Worm (Caenorhabditis elegans): ENCODE data around the gene dpy-31.

The dpy-31 gene

DNA sequence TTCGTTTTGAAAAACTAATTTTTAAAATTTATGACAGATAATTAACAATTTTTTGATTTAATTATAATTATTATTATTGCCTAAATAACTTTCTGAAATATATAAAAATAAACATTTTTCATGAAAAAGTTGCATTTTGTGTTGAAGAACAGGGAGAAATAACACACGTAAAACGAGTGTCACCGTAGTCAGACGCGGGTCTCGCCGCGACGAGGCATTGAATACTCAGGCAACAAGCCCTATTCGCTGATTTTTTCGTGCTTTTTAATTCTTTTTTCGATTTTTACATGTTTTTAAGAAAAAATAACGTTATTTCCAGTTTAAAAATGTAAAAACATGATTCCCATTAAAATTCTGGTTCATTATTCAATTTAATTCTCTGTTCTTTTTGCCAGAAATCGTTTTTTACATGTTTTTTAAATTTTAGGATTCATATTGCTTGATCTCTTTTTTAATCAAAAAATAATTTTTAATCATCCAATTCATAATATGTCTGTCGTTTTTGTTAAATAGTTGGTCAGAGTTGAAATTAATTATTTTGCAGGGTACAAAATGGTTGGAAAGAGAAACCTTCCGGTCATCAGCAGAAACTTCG lies 6.0 kb downstream of the dpy-31 start, which contains the start of gene rpl-6 (continued):
- TF ChIP-seq lsl-1 (GFP tag; optimal IDR thresholded peaks at IDR 0.05) (peak; percentile 91), pbrm-1 (GFP tag; IDR thresholded peaks at IDR 0.05) (peak; percentile 72), B0261.1 (tag; optimal IDR thresholded peaks at IDR 0.05) (no peak), K11D2.4 (GFP tag; IDR thresholded peaks at IDR 0.05) (peak; percentile 65; the same call in 1 of the 2 replicates), ekl-4 (GFP tag; IDR thresholded peaks at IDR 0.05) (peak; percentile 86), madf-10 (tag; optimal IDR thresholded peaks at IDR 0.05) (peak; percentile 4), pha-4 (tag; optimal IDR thresholded peaks at IDR 0.05) (peak; percentile 80), Y67H2A.10 (GFP tag; conservative IDR thresholded peaks at IDR 0.05) (peak; percentile 59), K12H6.12 (tag; optimal IDR thresholded peaks at IDR 0.05) (peak; percentile 8), tbx-9 (tag; optimal IDR thresholded peaks at IDR 0.05; ENCODE audit: borderline replicate concordance) (no peak), Y53G8AR.9 (GFP tag; conservative IDR thresholded peaks at IDR 0.05) (peak; percentile 84), dpff-1 (tag; optimal IDR thresholded peaks at IDR 0.05) (no peak), lin-54 (GFP tag; optimal IDR thresholded peaks at IDR 0.05) (peak; percentile 80), nfyb-1 (GFP tag; IDR thresholded peaks at IDR 0.05) (no peak), nhr-27 (tag; optimal IDR thresholded peaks at IDR 0.05) (no peak), rcor-1 (GFP tag; IDR thresholded peaks at IDR 0.05) (peak; percentile 73), madf-8 (GFP tag; conservative IDR thresholded peaks at IDR 0.05) (peak; percentile 54), hmg-1.2 (GFP tag; IDR thresholded peaks at IDR 0.05) (peak; percentile 86), cebp-1 (GFP tag; IDR thresholded peaks at IDR 0.05) (no peak), cebp-1 (tag; optimal IDR thresholded peaks at IDR 0.05) (peak; percentile 72), attf-5 (GFP tag; optimal IDR thresholded peaks at IDR 0.05) (peak; percentile 64), ZK185.1 (tag; optimal IDR thresholded peaks at IDR 0.05; ENCODE audit: poor library complexity, severe bottlenecking) (peak; percentile 65), tlf-1 (GFP tag; optimal IDR thresholded peaks at IDR 0.05) (peak; percentile 88), somi-1 (GFP tag; optimal IDR thresholded peaks at IDR 0.05) (no peak)

DNA sequence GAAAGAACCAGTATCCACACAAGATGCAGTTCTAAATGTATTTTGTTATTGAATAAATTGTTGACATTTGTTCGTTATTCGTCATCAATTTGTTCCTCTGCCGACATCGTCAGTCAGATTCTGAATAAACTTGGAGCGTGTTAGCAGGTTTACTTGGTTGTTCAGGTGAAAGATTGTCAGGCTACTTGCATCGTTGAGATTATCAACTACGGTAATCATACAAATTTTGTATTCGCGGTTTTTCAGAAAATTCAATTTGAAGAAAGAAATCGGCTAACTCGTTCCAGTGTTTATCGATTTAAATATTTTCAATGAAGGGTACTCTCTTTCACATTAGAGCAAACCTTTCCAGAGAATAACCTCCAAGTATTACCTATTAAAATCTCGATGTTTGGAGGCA lies 7.7 kb downstream of the dpy-31 start, which contains the start of gene R151.2:
R151.2 (plus strand) TSS at position 247 of the 400 bp plus-strand sequence.
- TF ChIP-seq dox-1 (GFP tag; IDR thresholded peaks at IDR 0.05) (0 out of 2 replicates have a peak, but pooled peaks have one; percentile 12), lsl-1 (GFP tag; optimal IDR thresholded peaks at IDR 0.05) (peak; percentile 42), lin-40 (tag; optimal IDR thresholded peaks at IDR 0.05) (no peak), nfya-2 (GFP tag; IDR thresholded peaks at IDR 0.05) (no peak), somi-1 (GFP tag; optimal IDR thresholded peaks at IDR 0.05) (no peak), F49E8.2 (tag; optimal IDR thresholded peaks at IDR 0.05; ENCODE audit: insufficient read depth) (peak; percentile 57), ceh-27 (GFP tag; optimal IDR thresholded peaks at IDR 0.05) (no peak), Y67H2A.10 (GFP tag; conservative IDR thresholded peaks at IDR 0.05) (no peak), Y53G8AR.9 (GFP tag; conservative IDR thresholded peaks at IDR 0.05) (0 out of 2 replicates have a peak, but pooled peaks have one; percentile 26), pha-4 (tag; optimal IDR thresholded peaks at IDR 0.05) (no peak), ceh-100 (GFP tag; IDR thresholded peaks at IDR 0.05) (peak; percentile 24; the same call in 1 of the 2 replicates), nhr-179 (tag; optimal IDR thresholded peaks at IDR 0.05) (no peak), dpff-1 (tag; optimal IDR thresholded peaks at IDR 0.05) (no peak), lin-54 (GFP tag; optimal IDR thresholded peaks at IDR 0.05) (peak; percentile 53), snpc-4 (GFP tag; optimal IDR thresholded peaks at IDR 0.05) (no peak), snpc-4 (tag; optimal IDR thresholded peaks at IDR 0.05) (peak in 1 of 4 experiments; percentile 3), aptf-2 (GFP tag; conservative IDR thresholded peaks at IDR 0.05) (no peak), B0336.3 (GFP tag; IDR thresholded peaks at IDR 0.05) (peak; percentile 54), die-1 (tag; optimal IDR thresholded peaks at IDR 0.05) (no peak), F55B11.4 (tag; optimal IDR thresholded peaks at IDR 0.05; ENCODE audit: borderline replicate concordance, insufficient read depth) (no peak), dpl-1 (GFP tag; optimal IDR thresholded peaks at IDR 0.05) (no peak), athp-1 (tag; optimal IDR thresholded peaks at IDR 0.05) (peak; percentile 12), rec-8 (tag; optimal IDR thresholded peaks at IDR 0.05) (peak in 1 of 2 experiments; percentile 4), ztf-22 (GFP tag; optimal IDR thresholded peaks at IDR 0.05) (no peak), ztf-18 (tag; optimal IDR thresholded peaks at IDR 0.05) (no peak), snpc-1.1 (tag; optimal IDR thresholded peaks at IDR 0.05; ENCODE audit: insufficient read depth) (no peak), attf-3 (GFP tag; conservative IDR thresholded peaks at IDR 0.05) (no peak), sptf-2 (GFP tag; optimal IDR thresholded peaks at IDR 0.05) (no peak), tbp1 (GFP tag; optimal IDR thresholded peaks at IDR 0.05) (no peak)
